Worm (Caenorhabditis elegans) whole organism, L3 larva: ENCODE results near the gene sdc-3.

ENCODE experiments used
- R02D3.7 ChIP-seq: fragments of 150-350 bp; optimal IDR thresholded peaks from 2 replicates; lab custom pipeline; 2014; ENCODE audit warnings: missing biosample characterization, missing genetic modification characterization
- ZK546.5 ChIP-seq: sonication (generic microtip); optimal IDR thresholded peaks from 2 replicates; lab custom pipeline; 2017; ENCODE audit warnings: missing biosample characterization, missing genetic modification characterization
- aly-2 ChIP-seq: fragments of 150-350 bp; optimal IDR thresholded peaks from 2 replicates; lab custom pipeline; 2014; ENCODE audit warnings: missing biosample characterization, missing genetic modification characterization
- ama-1 ChIP-seq: fragments of 150-350 bp; optimal IDR thresholded peaks from 2 replicates; lab custom pipeline; 2018
- ceh-16 ChIP-seq: sonication (generic microtip); optimal IDR thresholded peaks from 2 replicates; lab custom pipeline; 2017; ENCODE audit warnings: missing biosample characterization, missing genetic modification characterization
- ceh-28 ChIP-seq: fragments of 150-350 bp; optimal IDR thresholded peaks from 2 replicates; lab custom pipeline; 2014; ENCODE audit warnings: missing biosample characterization, missing genetic modification reagents, missing genetic modification characterization
- ceh-82 ChIP-seq: fragments of 150-350 bp; optimal IDR thresholded peaks from 2 replicates; lab custom pipeline; 2014; ENCODE audit warnings: missing biosample characterization, missing genetic modification characterization
- ceh-9 ChIP-seq: sonication (generic microtip); optimal IDR thresholded peaks from 2 replicates; lab custom pipeline; 2018; ENCODE audit warnings: missing biosample characterization, missing genetic modification characterization
- daf-12 ChIP-seq: fragments of 150-350 bp; optimal IDR thresholded peaks from 2 replicates; lab custom pipeline; 2014; ENCODE audit warnings: missing biosample characterization, missing genetic modification reagents, missing genetic modification characterization
- egl-27 ChIP-seq: sonication (generic microtip); optimal IDR thresholded peaks from 4 replicates; lab custom pipeline; 2017; ENCODE audit warnings: missing biosample characterization, missing genetic modification reagents, missing genetic modification characterization
- egl-5 ChIP-seq: fragments of 150-350 bp; optimal IDR thresholded peaks from 2 replicates; lab custom pipeline; 2017; ENCODE audit warnings: missing biosample characterization, missing genetic modification reagents, missing genetic modification characterization, inconsistent platforms
- elt-1 ChIP-seq: fragments of 150-350 bp; optimal IDR thresholded peaks from 2 replicates; lab custom pipeline; 2014; ENCODE audit warnings: missing biosample characterization, missing genetic modification characterization
- elt-2 ChIP-seq: sonication (generic microtip); optimal IDR thresholded peaks from 2 replicates; lab custom pipeline; 2016; ENCODE audit warnings: missing genetic modification reagents, mild to moderate bottlenecking, missing genetic modification characterization, missing compliant biosample characterization
- elt-3 ChIP-seq, 3 experiments: fragments of 150-350 bp in 1 of 3; sonication (generic microtip) in 2 of 3; optimal IDR thresholded peaks; 2 replicates in 2 of 3; 4 replicates in 1 of 3; lab custom pipeline; 2014 to 2017; ENCODE audit warnings: missing biosample characterization in 3 of 3, missing genetic modification characterization in 3 of 3
- eor-1 ChIP-seq, 2 experiments: fragments of 150-350 bp; optimal IDR thresholded peaks; 2 replicates each; lab custom pipeline; 2014 to 2018; ENCODE audit warnings: missing biosample characterization in 2 of 2, missing genetic modification characterization in 2 of 2
- fkh-10 ChIP-seq: sonication (generic microtip); optimal IDR thresholded peaks from 2 replicates; lab custom pipeline; 2017; ENCODE audit warnings: missing biosample characterization, missing genetic modification reagents, missing genetic modification characterization
- fkh-2 ChIP-seq: fragments of 150-350 bp; optimal IDR thresholded peaks from 2 replicates; lab custom pipeline; 2014; ENCODE audit warnings: missing biosample characterization, missing genetic modification reagents, missing genetic modification characterization
- fos-1 ChIP-seq: fragments of 150-350 bp; optimal IDR thresholded peaks from 2 replicates; lab custom pipeline; 2014; ENCODE audit warnings: missing biosample characterization, missing genetic modification characterization
- hmg-11 ChIP-seq: sonication (generic microtip); optimal IDR thresholded peaks from 2 replicates; lab custom pipeline; 2016; ENCODE audit warnings: missing genetic modification characterization, missing compliant biosample characterization
- jun-1 ChIP-seq: fragments of 150-350 bp; optimal IDR thresholded peaks from 2 replicates; lab custom pipeline; 2014; ENCODE audit warnings: missing biosample characterization, missing genetic modification reagents, missing genetic modification characterization
- lin-15B ChIP-seq: fragments of 150-350 bp; optimal IDR thresholded peaks from 2 replicates; lab custom pipeline; 2014; ENCODE audit warnings: missing biosample characterization, missing genetic modification characterization
- lin-39 ChIP-seq: fragments of 150-350 bp; optimal IDR thresholded peaks from 2 replicates; lab custom pipeline; 2018; ENCODE audit warnings: missing biosample characterization, missing genetic modification reagents, missing genetic modification characterization
- lsy-12 ChIP-seq: sonication (generic microtip); optimal IDR thresholded peaks from 2 replicates; lab custom pipeline; 2016; ENCODE audit warnings: mild to moderate bottlenecking, missing genetic modification characterization, missing compliant biosample characterization
- mdl-1 ChIP-seq: fragments of 150-350 bp; optimal IDR thresholded peaks from 2 replicates; lab custom pipeline; 2014; ENCODE audit warnings: missing biosample characterization, missing genetic modification characterization
- mml-1 ChIP-seq: fragments of 150-350 bp; sonication (generic microtip); optimal IDR thresholded peaks from 3 replicates; lab custom pipeline; 2014; ENCODE audit warnings: missing biosample characterization, missing genetic modification characterization
- nfya-1 ChIP-seq: sonication (generic microtip); optimal IDR thresholded peaks from 2 replicates; lab custom pipeline; 2017; ENCODE audit warnings: missing genetic modification characterization, mild to moderate bottlenecking, missing compliant biosample characterization, antibody characterized with exemption, moderate library complexity; ENCODE audit not compliant: insufficient read depth
- nhr-11 ChIP-seq: fragments of 150-350 bp; optimal IDR thresholded peaks from 2 replicates; lab custom pipeline; 2014; ENCODE audit warnings: missing biosample characterization, missing genetic modification characterization
- nhr-12 ChIP-seq: fragments of 150-350 bp; optimal IDR thresholded peaks from 2 replicates; lab custom pipeline; 2014; ENCODE audit warnings: missing biosample characterization, missing genetic modification characterization
- nhr-23 ChIP-seq: fragments of 150-350 bp; optimal IDR thresholded peaks from 2 replicates; lab custom pipeline; 2014; ENCODE audit warnings: missing biosample characterization, missing genetic modification reagents, missing genetic modification characterization
- nhr-237 ChIP-seq: fragments of 150-350 bp; optimal IDR thresholded peaks from 2 replicates; lab custom pipeline; 2014; ENCODE audit warnings: missing biosample characterization, missing genetic modification characterization
- nhr-25 ChIP-seq: sonication (generic microtip); optimal IDR thresholded peaks from 2 replicates; lab custom pipeline; 2017; ENCODE audit warnings: missing biosample characterization, missing genetic modification characterization
- nhr-28 ChIP-seq: fragments of 150-350 bp; optimal IDR thresholded peaks from 2 replicates; lab custom pipeline; 2014; ENCODE audit warnings: missing biosample characterization, missing genetic modification characterization
- nhr-43 ChIP-seq: sonication (generic microtip); optimal IDR thresholded peaks from 2 replicates; lab custom pipeline; 2016; ENCODE audit warnings: mild to moderate bottlenecking, missing genetic modification characterization, missing compliant biosample characterization; ENCODE audit not compliant: poor library complexity, severe bottlenecking
- nhr-67 ChIP-seq: fragments of 150-350 bp; optimal IDR thresholded peaks from 2 replicates; lab custom pipeline; 2014; ENCODE audit warnings: missing biosample characterization, missing genetic modification characterization
- nhr-76 ChIP-seq: fragments of 150-350 bp; sonication (generic microtip); optimal IDR thresholded peaks from 5 replicates; lab custom pipeline; 2014; ENCODE audit warnings: missing biosample characterization, missing genetic modification characterization
- nhr-77 ChIP-seq: fragments of 150-350 bp; optimal IDR thresholded peaks from 2 replicates; lab custom pipeline; 2014; ENCODE audit warnings: missing biosample characterization, missing genetic modification characterization
- pha-4 ChIP-seq: fragments of 150-350 bp; optimal IDR thresholded peaks from 2 replicates; lab custom pipeline; 2014; ENCODE audit warnings: missing biosample characterization, missing genetic modification reagents, missing genetic modification characterization
- pqm-1 ChIP-seq: fragments of 150-350 bp; optimal IDR thresholded peaks from 2 replicates; lab custom pipeline; 2017; ENCODE audit warnings: missing biosample characterization, missing genetic modification characterization, inconsistent platforms
- sea-2 ChIP-seq: fragments of 150-350 bp; sonication (generic microtip); optimal IDR thresholded peaks from 4 replicates; lab custom pipeline; 2014; ENCODE audit warnings: missing biosample characterization, missing genetic modification reagents, missing genetic modification characterization
- skn-1 ChIP-seq: fragments of 150-350 bp; optimal IDR thresholded peaks from 2 replicates; lab custom pipeline; 2014; ENCODE audit warnings: missing biosample characterization, missing genetic modification characterization
- snpc-4 ChIP-seq: fragments of 150-350 bp; optimal IDR thresholded peaks from 2 replicates; lab custom pipeline; 2014; ENCODE audit warnings: missing biosample characterization, missing genetic modification characterization
- tbx-2 ChIP-seq: sonication (generic microtip); optimal IDR thresholded peaks from 2 replicates; lab custom pipeline; 2016; ENCODE audit warnings: mild to moderate bottlenecking, missing genetic modification characterization, missing compliant biosample characterization
- unc-39 ChIP-seq: sonication (generic microtip); optimal IDR thresholded peaks from 4 replicates; lab custom pipeline; 2017; ENCODE audit warnings: missing biosample characterization, missing genetic modification characterization
- unc-62 ChIP-seq: fragments of 150-350 bp; sonication (generic microtip); optimal IDR thresholded peaks from 4 replicates; lab custom pipeline; 2014; ENCODE audit warnings: missing biosample characterization, missing genetic modification reagents, missing genetic modification characterization
- zag-1 ChIP-seq: fragments of 150-350 bp; optimal IDR thresholded peaks from 2 replicates; lab custom pipeline; 2014; ENCODE audit warnings: missing biosample characterization, missing genetic modification characterization
- ztf-11 ChIP-seq: fragments of 150-350 bp; optimal IDR thresholded peaks from 2 replicates; lab custom pipeline; 2014; ENCODE audit warnings: missing biosample characterization, missing genetic modification characterization
- ztf-4 ChIP-seq: fragments of 150-350 bp; optimal IDR thresholded peaks from 2 replicates; lab custom pipeline; 2014; ENCODE audit warnings: missing biosample characterization, missing genetic modification characterization

The sdc-3 gene

DNA sequence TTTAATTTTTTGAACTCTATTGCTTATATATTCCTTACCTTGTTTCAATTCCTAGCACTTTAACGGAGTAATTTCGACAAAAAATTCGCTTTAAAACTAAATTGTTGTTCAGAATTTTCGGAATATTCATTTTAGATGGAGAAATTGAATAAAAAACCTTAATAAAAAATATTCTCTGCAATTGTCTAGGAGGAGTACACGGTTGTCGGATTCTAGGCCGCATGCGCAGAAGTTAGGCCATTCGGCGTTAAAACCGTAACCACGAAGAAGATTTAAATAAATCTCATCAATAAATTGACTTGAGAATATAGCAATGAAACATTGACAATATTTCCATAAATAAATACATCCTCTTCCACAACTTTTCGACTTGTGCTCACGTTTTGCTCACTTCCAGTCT lies 34.3 kb upstream of the sdc-3 start, which contains the start of the genes C01G10.10 and C01G10.9:
Gene C01G10.10 (minus strand): TSS at position 151 of the 400 bp plus-strand sequence.
Gene C01G10.9 (plus strand): TSS at position 240 of the 400 bp plus-strand sequence.
- TF ChIP-seq ceh-28: no peak
- no peak for TF ChIP-seq ceh-82 (tag; lab: Kevin White, UChicago)
- peak; percentile 91 for TF ChIP-seq nhr-43 (tag; lab: Kevin White, UChicago)
- TF ChIP-seq ZK546.5 (tag; lab: Kevin White, UChicago): no peak
- TF ChIP-seq jun-1 (tag; lab: Kevin White, UChicago): no peak
- TF ChIP-seq fkh-2: no peak
- peak; percentile 16 for TF ChIP-seq lin-39
- TF ChIP-seq nhr-76 (tag; lab: Kevin White, UChicago): no peak
- peak; percentile 8 for TF ChIP-seq elt-1 (tag; lab: Kevin White, UChicago)
- no peak for TF ChIP-seq fos-1 (tag; lab: Kevin White, UChicago)
- no peak for TF ChIP-seq ztf-11 (tag; lab: Kevin White, UChicago)
- TF ChIP-seq mdl-1 (tag; lab: Kevin White, UChicago): no peak
- TF ChIP-seq daf-12: no peak
- TF ChIP-seq snpc-4 (tag; lab: Kevin White, UChicago): peak; percentile 62
- TF ChIP-seq lin-15B (tag; lab: Kevin White, UChicago): peak; percentile 57
- peak; percentile 66 for TF ChIP-seq pha-4 (tag; lab: Kevin White, UChicago)
- no peak for TF ChIP-seq unc-39
- no peak for TF ChIP-seq elt-3 (tag; optimal IDR thresholded peaks at IDR 0.05; lab: Kevin White, UChicago)
- TF ChIP-seq egl-27 (tag; lab: Kevin White, UChicago): no peak
- TF ChIP-seq nfya-1 (tag; lab: Kevin White, UChicago): peak; percentile 39
- TF ChIP-seq nhr-11 (tag; lab: Kevin White, UChicago): no peak
- TF ChIP-seq nhr-77 (tag; lab: Kevin White, UChicago): no peak
- TF ChIP-seq pqm-1 (tag; lab: Kevin White, UChicago): no peak
- peak; percentile 9 for TF ChIP-seq R02D3.7 (tag; lab: Kevin White, UChicago)
- no peak for TF ChIP-seq fkh-10 (GFP tag; lab: Kevin White, UChicago)
- no peak for TF ChIP-seq skn-1 (tag; lab: Kevin White, UChicago)
- no peak for TF ChIP-seq nhr-28
- TF ChIP-seq nhr-25 (tag; lab: Kevin White, UChicago): peak; percentile 8
- no peak for TF ChIP-seq tbx-2 (tag; lab: Kevin White, UChicago)
- TF ChIP-seq ceh-16: no peak
- no peak for TF ChIP-seq ceh-9 (tag; lab: Kevin White, UChicago)
- peak; percentile 41 for TF ChIP-seq elt-2
- TF ChIP-seq nhr-23 (tag; lab: Kevin White, UChicago): peak; percentile 43
- peak; percentile 33 for TF ChIP-seq hmg-11
- TF ChIP-seq mml-1 (tag; lab: Kevin White, UChicago): no peak
- TF ChIP-seq nhr-237 (tag; lab: Kevin White, UChicago): no peak
- no peak for TF ChIP-seq ama-1 (lab: Kevin White, UChicago)
- TF ChIP-seq sea-2 (GFP tag; lab: Kevin White, UChicago): no peak
- peak in 1 of 2 experiments; percentile 67 for TF ChIP-seq eor-1 (tag; optimal IDR thresholded peaks at IDR 0.05; lab: Kevin White, UChicago)
- TF ChIP-seq zag-1 (tag; lab: Kevin White, UChicago): no peak
- TF ChIP-seq nhr-67 (tag; lab: Kevin White, UChicago): no peak
- TF ChIP-seq ztf-4 (tag; lab: Kevin White, UChicago): no peak
- no peak for TF ChIP-seq nhr-12 (tag; lab: Kevin White, UChicago)
- TF ChIP-seq lsy-12 (tag; lab: Kevin White, UChicago): no peak
- TF ChIP-seq egl-5 (tag; lab: Kevin White, UChicago): no peak
- TF ChIP-seq aly-2 (tag; lab: Kevin White, UChicago): no peak
- TF ChIP-seq unc-62 (GFP tag; lab: Kevin White, UChicago): no peak
